Fruit fly (Drosophila melanogaster) whole organism, embryonic: ENCODE results near the gene Eip63F-1.

Source experiments
- Abd-B ChIP-seq: fragments of 200-800 bp; sonication (Bioruptor generic); optimal IDR thresholded peaks from 2 replicates; lab custom pipeline; 2018; ENCODE audit warnings: missing biosample characterization, mild to moderate bottlenecking, missing genetic modification characterization, moderate library complexity
- Adf1 ChIP-seq: fragments of 200-800 bp; sonication (Bioruptor generic); IDR thresholded peaks from 2 replicates; pipeline ENCODE4 v1.3.6; 2022; ENCODE audit warnings: missing biosample characterization, missing genetic modification characterization
- Atf-2 ChIP-seq: fragments of 200-800 bp; sonication (Bioruptor generic); optimal IDR thresholded peaks from 2 replicates; lab custom pipeline; 2016; ENCODE audit warnings: missing biosample characterization, missing genetic modification characterization
- Atf3 ChIP-seq: fragments of 200-800 bp; sonication (Bioruptor generic); optimal IDR thresholded peaks from 3 replicates; lab custom pipeline; 2016; ENCODE audit warnings: missing biosample characterization, missing genetic modification characterization
- CG10147 ChIP-seq: fragments of 200-800 bp; sonication (Bioruptor generic); optimal IDR thresholded peaks from 2 replicates; lab custom pipeline; 2019; ENCODE audit warnings: missing biosample characterization, mild to moderate bottlenecking, missing genetic modification characterization, moderate library complexity
- CG10654 ChIP-seq: fragments of 200-800 bp; sonication (Bioruptor generic); optimal IDR thresholded peaks from 2 replicates; lab custom pipeline; 2016; ENCODE audit warnings: missing biosample characterization, missing genetic modification characterization
- CG11247 ChIP-seq: fragments of 200-800 bp; sonication (Bioruptor generic); IDR thresholded peaks from 2 replicates; pipeline ENCODE4 v1.3.6; 2022; ENCODE audit warnings: missing biosample characterization, missing genetic modification characterization
- CG11723 ChIP-seq: fragments of 200-800 bp; sonication (Bioruptor generic); optimal IDR thresholded peaks from 2 replicates; lab custom pipeline; 2017; ENCODE audit warnings: missing biosample characterization, mild to moderate bottlenecking, missing genetic modification characterization
- CG1233 ChIP-seq: fragments of 200-800 bp; sonication (Bioruptor generic); optimal IDR thresholded peaks from 4 replicates; lab custom pipeline; 2018; ENCODE audit warnings: missing biosample characterization, mild to moderate bottlenecking, missing genetic modification characterization
- CG12769 ChIP-seq: fragments of 200-800 bp; sonication (Bioruptor generic); optimal IDR thresholded peaks from 2 replicates; lab custom pipeline; 2019; ENCODE audit warnings: missing biosample characterization, mild to moderate bottlenecking, missing genetic modification characterization, moderate library complexity
- CG14860 ChIP-seq: fragments of 200-800 bp; sonication (Bioruptor generic); IDR thresholded peaks from 3 replicates; pipeline ENCODE4 v1.3.6; 2022; ENCODE audit warnings: missing biosample characterization, missing genetic modification characterization; ENCODE audit not compliant: partially characterized antibody
- CG15011 ChIP-seq: fragments of 200-800 bp; sonication (Bioruptor generic); optimal IDR thresholded peaks from 3 replicates; lab custom pipeline; 2018; ENCODE audit warnings: missing biosample characterization, mild to moderate bottlenecking, missing genetic modification characterization
- CG16813 ChIP-seq: fragments of 200-800 bp; sonication (Bioruptor generic); IDR thresholded peaks from 3 replicates; pipeline ENCODE4 v1.3.6; 2022; ENCODE audit warnings: missing biosample characterization, missing genetic modification characterization; ENCODE audit not compliant: partially characterized antibody
- CG17359 ChIP-seq: fragments of 200-800 bp; sonication (Bioruptor generic); optimal IDR thresholded peaks from 3 replicates; lab custom pipeline; 2018; ENCODE audit warnings: missing biosample characterization, mild to moderate bottlenecking, missing genetic modification characterization, moderate library complexity
- CG18262 ChIP-seq: fragments of 200-800 bp; optimal IDR thresholded peaks from 3 replicates; lab custom pipeline; 2019; ENCODE audit warnings: missing biosample characterization, mild to moderate bottlenecking, missing genetic modification characterization, moderate library complexity
- CG1832 ChIP-seq: fragments of 200-800 bp; sonication (Bioruptor generic); optimal IDR thresholded peaks from 2 replicates; lab custom pipeline; 2017; ENCODE audit warnings: missing biosample characterization, mild to moderate bottlenecking, missing genetic modification characterization, inconsistent platforms
- CG2120 ChIP-seq: fragments of 200-800 bp; sonication (Bioruptor generic); optimal IDR thresholded peaks from 3 replicates; lab custom pipeline; 2016; ENCODE audit warnings: missing biosample characterization, missing genetic modification characterization
- CG2712 ChIP-seq: fragments of 200-800 bp; optimal IDR thresholded peaks from 3 replicates; lab custom pipeline; 2019; ENCODE audit warnings: missing biosample characterization, mild to moderate bottlenecking, missing genetic modification characterization, moderate library complexity
- CG3065 ChIP-seq: fragments of 200-800 bp; sonication (Bioruptor generic); optimal IDR thresholded peaks from 2 replicates; lab custom pipeline; 2016; ENCODE audit warnings: missing biosample characterization, missing genetic modification characterization
- CG4282 ChIP-seq: fragments of 200-800 bp; sonication (Bioruptor generic); optimal IDR thresholded peaks from 2 replicates; lab custom pipeline; 2016; ENCODE audit warnings: missing biosample characterization, missing genetic modification characterization
- CG5180 ChIP-seq: fragments of 200-800 bp; sonication (Bioruptor generic); optimal IDR thresholded peaks from 3 replicates; lab custom pipeline; 2017; ENCODE audit warnings: missing biosample characterization, missing genetic modification characterization, mild to moderate bottlenecking, moderate library complexity, missing genetic modification reagents
- CG5245 ChIP-seq: fragments of 200-800 bp; sonication (Bioruptor generic); optimal IDR thresholded peaks from 3 replicates; lab custom pipeline; 2016; ENCODE audit warnings: missing biosample characterization, missing genetic modification characterization
- CG9932 ChIP-seq: fragments of 200-800 bp; sonication (Bioruptor generic); IDR thresholded peaks from 2 replicates; pipeline ENCODE4 v1.3.6; 2022; ENCODE audit warnings: missing biosample characterization, missing genetic modification characterization
- Dfd ChIP-seq, 2 experiments: fragments of >200 bp; optimal IDR thresholded peaks; 2 replicates each; lab custom pipeline; 2017; ENCODE audit warnings: missing biosample characterization in 2 of 2, missing genetic modification characterization in 2 of 2
- Dip3 ChIP-seq: fragments of 200-800 bp; sonication (Bioruptor generic); optimal IDR thresholded peaks from 3 replicates; lab custom pipeline; 2016; ENCODE audit warnings: missing biosample characterization, missing genetic modification characterization
- Ets65A ChIP-seq: fragments of 200-800 bp; sonication (Bioruptor generic); peaks from one replicate; lab custom pipeline; 2016; ENCODE audit warnings: missing biosample characterization, missing genetic modification characterization
- GATAe ChIP-seq: fragments of 200-800 bp; sonication (Bioruptor generic); conservative IDR thresholded peaks from 2 replicates; pipeline ENCODE4 v1.3.6; 2022; ENCODE audit warnings: missing biosample characterization, missing genetic modification characterization
- Gsc ChIP-seq: fragments of 200-800 bp; sonication (Bioruptor generic); IDR thresholded peaks from 2 replicates; pipeline ENCODE4 v1.3.6; 2022; ENCODE audit warnings: missing biosample characterization, missing genetic modification characterization
- Lim3 ChIP-seq: fragments of 200-800 bp; sonication (Bioruptor generic); IDR thresholded peaks from 2 replicates; pipeline ENCODE4 v1.3.6; 2022; ENCODE audit warnings: missing biosample characterization, missing genetic modification characterization
- Pdp1 ChIP-seq, 2 experiments: fragments of 200-800 bp; sonication (Bioruptor generic); optimal IDR thresholded peaks; 3 replicates each; lab custom pipeline; 2016; ENCODE audit warnings: missing biosample characterization in 2 of 2, missing genetic modification characterization in 2 of 2, mild to moderate bottlenecking in 1 of 2, moderate library complexity in 1 of 2
- Rx ChIP-seq: fragments of 200-800 bp; sonication (Bioruptor generic); IDR thresholded peaks from 2 replicates; pipeline ENCODE4 v1.3.6; 2022; ENCODE audit warnings: missing biosample characterization, missing genetic modification characterization
- abd-A ChIP-seq: fragments of 200-800 bp; sonication (Bioruptor generic); optimal IDR thresholded peaks from 3 replicates; lab custom pipeline; 2019; ENCODE audit warnings: missing biosample characterization, mild to moderate bottlenecking, missing genetic modification characterization, moderate library complexity
- chif ChIP-seq, 2 experiments: fragments of 200-800 bp; sonication (Bioruptor generic); optimal IDR thresholded peaks; 3 replicates each; lab custom pipeline; 2016; ENCODE audit warnings: missing biosample characterization in 2 of 2, missing genetic modification characterization in 2 of 2
- crol ChIP-seq: fragments of 200-800 bp; sonication (Bioruptor generic); IDR thresholded peaks from 2 replicates; pipeline ENCODE4 v1.3.6; 2022; ENCODE audit warnings: missing biosample characterization, missing genetic modification characterization
- grau ChIP-seq: fragments of 200-800 bp; optimal IDR thresholded peaks from 3 replicates; lab custom pipeline; 2019; ENCODE audit warnings: missing biosample characterization, mild to moderate bottlenecking, missing genetic modification characterization, moderate library complexity
- gro ChIP-seq: fragments of 200-800 bp; sonication (Bioruptor generic); optimal IDR thresholded peaks from 2 replicates; lab custom pipeline; 2016; ENCODE audit warnings: missing biosample characterization, missing genetic modification characterization
- insv ChIP-seq, 2 experiments: fragments of 200-800 bp; sonication (Bioruptor generic); optimal IDR thresholded peaks; 3 replicates each; lab custom pipeline; 2016 to 2018; ENCODE audit warnings: missing biosample characterization in 2 of 2, missing genetic modification characterization in 2 of 2
- inv ChIP-seq: fragments of 200-800 bp; sonication (Bioruptor generic); IDR thresholded peaks from 2 replicates; pipeline ENCODE4 v1.3.6; 2022; ENCODE audit warnings: missing biosample characterization, missing genetic modification characterization; ENCODE audit not compliant: partially characterized antibody
- kah ChIP-seq: fragments of 200-800 bp; sonication (Bioruptor generic); optimal IDR thresholded peaks from 2 replicates; lab custom pipeline; 2018; ENCODE audit warnings: missing biosample characterization, mild to moderate bottlenecking, missing genetic modification characterization
- ken ChIP-seq: fragments of 200-800 bp; sonication (Bioruptor generic); IDR thresholded peaks from 3 replicates; pipeline ENCODE4 v1.3.6; 2022; ENCODE audit warnings: missing biosample characterization, missing genetic modification characterization
- knrl ChIP-seq: fragments of 200-800 bp; sonication (Bioruptor generic); IDR thresholded peaks from 3 replicates; pipeline ENCODE4 v1.3.6; 2022; ENCODE audit warnings: missing biosample characterization, missing genetic modification characterization; ENCODE audit not compliant: partially characterized antibody
- lilli ChIP-seq: fragments of 200-800 bp; sonication (Bioruptor generic); optimal IDR thresholded peaks from 3 replicates; lab custom pipeline; 2016; ENCODE audit warnings: missing biosample characterization, missing genetic modification characterization
- ranshi ChIP-seq: fragments of 200-800 bp; sonication (Bioruptor generic); IDR thresholded peaks from 2 replicates; pipeline ENCODE4 v1.3.6; 2022; ENCODE audit warnings: missing biosample characterization, missing genetic modification characterization
- sd ChIP-seq: fragments of 200-800 bp; sonication (Bioruptor generic); optimal IDR thresholded peaks from 3 replicates; lab custom pipeline; 2018; ENCODE audit warnings: missing biosample characterization, mild to moderate bottlenecking, missing genetic modification characterization, moderate library complexity
- slou ChIP-seq: fragments of 200-800 bp; sonication (Bioruptor generic); optimal IDR thresholded peaks from 3 replicates; lab custom pipeline; 2016; ENCODE audit warnings: missing biosample characterization, missing genetic modification characterization
- tap ChIP-seq: fragments of 200-800 bp; optimal IDR thresholded peaks from 3 replicates; lab custom pipeline; 2019; ENCODE audit warnings: missing biosample characterization, mild to moderate bottlenecking, missing genetic modification characterization, moderate library complexity
- trem ChIP-seq: fragments of 200-800 bp; optimal IDR thresholded peaks from 3 replicates; lab custom pipeline; 2019; ENCODE audit warnings: missing biosample characterization, mild to moderate bottlenecking, missing genetic modification characterization, moderate library complexity
- tx ChIP-seq: fragments of 200-800 bp; sonication (Bioruptor generic); optimal IDR thresholded peaks from 2 replicates; lab custom pipeline; 2016; ENCODE audit warnings: missing biosample characterization, missing genetic modification characterization
- z ChIP-seq: fragments of 200-800 bp; sonication (Bioruptor generic); IDR thresholded peaks from 3 replicates; pipeline ENCODE4 v1.3.6; 2022; ENCODE audit warnings: missing biosample characterization, missing genetic modification characterization

The Eip63F-1 gene

dm6 chr3L:3928205-3928942 is 7.0 kb downstream of the Eip63F-1 start (continued):
- peak; percentile 84 for TF ChIP-seq CG17359
- no peak for TF ChIP-seq inv
- peak; percentile 61 for TF ChIP-seq slou (GFP tag; lab: Kevin White, UChicago)
- TF ChIP-seq chif (GFP tag; optimal IDR thresholded peaks at IDR 0.05; lab: Kevin White, UChicago) = peak; percentile 79 to 82
- peak; percentile 89 for TF ChIP-seq grau (tag; lab: Kevin White, UChicago)
- peak; percentile 46 for TF ChIP-seq CG5180 (GFP tag; lab: Kevin White, UChicago)
- peak; percentile 81 for TF ChIP-seq Lim3
- no peak for TF ChIP-seq z (GFP tag; lab: Robert Waterston, UW)
- peak; percentile 93 for TF ChIP-seq GATAe (GFP tag; lab: Robert Waterston, UW)
- peak; percentile 99 for TF ChIP-seq Ets65A (GFP tag; lab: Kevin White, UChicago)
- TF ChIP-seq kah = peak; percentile 50
- TF ChIP-seq tap (tag; lab: Kevin White, UChicago) = peak; percentile 81
- peak; percentile 95 for TF ChIP-seq lilli (GFP tag; lab: Kevin White, UChicago)
- TF ChIP-seq Gsc (GFP tag; lab: Robert Waterston, UW) = peak; percentile 47; the same call in 1 of the 2 replicates
- no peak for TF ChIP-seq CG18262 (tag; lab: Kevin White, UChicago)
- TF ChIP-seq CG2120 = peak; percentile 98
- TF ChIP-seq CG5245 (GFP tag; lab: Kevin White, UChicago) = peak; percentile 39
- TF ChIP-seq CG3065 (GFP tag; lab: Kevin White, UChicago) = peak; percentile 32
- TF ChIP-seq Atf3 (GFP tag; lab: Kevin White, UChicago) = peak; percentile 64
- TF ChIP-seq insv (GFP tag; optimal IDR thresholded peaks at IDR 0.05; lab: Kevin White, UChicago) = peak in 1 of 2 experiments; percentile 29
- no peak for TF ChIP-seq CG14860
- TF ChIP-seq CG11723 = peak; percentile 73
- TF ChIP-seq CG2712 = peak; percentile 68
- TF ChIP-seq gro (GFP tag; lab: Kevin White, UChicago) = peak; percentile 93
- peak; percentile 76 to 79 for TF ChIP-seq Pdp1 (GFP tag; optimal IDR thresholded peaks at IDR 0.05; lab: Kevin White, UChicago)
- peak; percentile 83 for TF ChIP-seq CG1233 (GFP tag; lab: Kevin White, UChicago)
- TF ChIP-seq CG10147 (GFP tag; lab: Kevin White, UChicago) = peak; percentile 83
- TF ChIP-seq sd = peak; percentile 53
- TF ChIP-seq CG10654 (GFP tag; lab: Kevin White, UChicago) = peak; percentile 52
- TF ChIP-seq CG16813 (GFP tag; lab: Robert Waterston, UW) = no peak
- TF ChIP-seq knrl (GFP tag; lab: Robert Waterston, UW) = no peak
- peak; percentile 39; the same call in 1 of the 2 replicates for TF ChIP-seq crol
- peak; percentile 87 for TF ChIP-seq tx (GFP tag; lab: Kevin White, UChicago)
- TF ChIP-seq Abd-B (GFP tag; lab: Kevin White, UChicago) = peak; percentile 68
- peak; percentile 72 for TF ChIP-seq CG4282
- TF ChIP-seq Dfd (GFP tag; optimal IDR thresholded peaks at IDR 0.05; lab: Kevin White, UChicago) = no peak
- peak; percentile 83 for TF ChIP-seq CG11247
- peak; percentile 97 for TF ChIP-seq CG12769 (tag; lab: Kevin White, UChicago)
- peak; percentile 89 for TF ChIP-seq Dip3 (GFP tag; lab: Kevin White, UChicago)
- no peak for TF ChIP-seq trem (tag; lab: Kevin White, UChicago)
- peak; percentile 81 for TF ChIP-seq Adf1 (GFP tag; lab: Robert Waterston, UW)
- no peak for TF ChIP-seq CG1832
- TF ChIP-seq CG9932 (GFP tag; lab: Robert Waterston, UW) = peak; percentile 90
- peak; percentile 85 for TF ChIP-seq ranshi (GFP tag; lab: Robert Waterston, UW)
- peak; percentile 66 for TF ChIP-seq Rx (GFP tag; lab: Robert Waterston, UW)
- peak; percentile 16 for TF ChIP-seq abd-A
- TF ChIP-seq CG15011 = peak; percentile 84
- peak; percentile 76 for TF ChIP-seq ken (GFP tag; lab: Robert Waterston, UW)
- peak; percentile 81 for TF ChIP-seq Atf-2 (GFP tag; lab: Kevin White, UChicago)
